Worm (Caenorhabditis elegans) whole organism, young adult: ENCODE measurements around the gene Y6E2A.4.
"Not testable (repeated sequence)": the region's sequence is repeated elsewhere in the genome, so short reads cannot be mapped to it uniquely, and the experiment has no call there.

Experiments used
- B0035.1 ChIP-seq: sonication (generic microtip); optimal IDR thresholded peaks from 2 replicates; lab custom pipeline; 2016; ENCODE audit warnings: missing genetic modification characterization, mild to moderate bottlenecking, missing compliant biosample characterization, missing genotype, missing genetic modification reagents
- F39B2.1 ChIP-seq: fragments of 200-800 bp; sonication (Bioruptor generic); IDR thresholded peaks from 2 replicates; pipeline ENCODE4 v1.3.6; 2022; ENCODE audit warnings: missing genetic modification reagents, missing genetic modification characterization, missing compliant biosample characterization
- ama-1 ChIP-seq, 3 experiments: fragments of 150-350 bp in 1 of 3; sonication (generic microtip) in 2 of 3; optimal IDR thresholded peaks; 2 replicates each; lab custom pipeline; 2014 to 2018; ENCODE audit warnings: missing biosample characterization in 2 of 3, missing genetic modification characterization in 2 of 3, missing genetic modification reagents in 2 of 3
- aptf-2 ChIP-seq: fragments of 200-800 bp; sonication (Bioruptor generic); conservative IDR thresholded peaks from 2 replicates; pipeline ENCODE4 v1.3.6; 2022; ENCODE audit warnings: missing genetic modification reagents, missing genetic modification characterization, missing compliant biosample characterization
- ceh-58 ChIP-seq: fragments of 200-800 bp; sonication (Bioruptor generic); IDR thresholded peaks from 2 replicates; pipeline ENCODE4 v1.3.6; 2022; ENCODE audit warnings: missing genetic modification characterization, missing compliant biosample characterization
- efl-1 ChIP-seq: fragments of 150-350 bp; optimal IDR thresholded peaks from 2 replicates; lab custom pipeline; 2014; ENCODE audit warnings: missing biosample characterization, missing genetic modification reagents, missing genetic modification characterization
- madf-8 ChIP-seq: fragments of 200-800 bp; sonication (Bioruptor generic); conservative IDR thresholded peaks from 2 replicates; pipeline ENCODE4 v1.3.6; 2022; ENCODE audit warnings: missing genetic modification reagents, missing genetic modification characterization, missing compliant biosample characterization
- mes-4 ChIP-seq: sonication (generic microtip); optimal IDR thresholded peaks from 2 replicates; lab custom pipeline; 2016; ENCODE audit warnings: missing genotype, missing genetic modification characterization, missing compliant biosample characterization
- pha-4 ChIP-seq: fragments of 150-350 bp; sonication (generic microtip); optimal IDR thresholded peaks from 2 replicates; lab custom pipeline; 2014; ENCODE audit warnings: missing biosample characterization, missing genetic modification reagents, missing genetic modification characterization
- rpc-1 ChIP-seq, 2 experiments: fragments of 150-350 bp in 1 of 2; sonication (generic microtip) in 1 of 2; optimal IDR thresholded peaks; 2 replicates each; lab custom pipeline; 2014 to 2018; ENCODE audit warnings: missing biosample characterization in 1 of 2, missing genetic modification characterization in 1 of 2, missing genetic modification reagents in 1 of 2, missing genotype in 1 of 2
- snpc-1.3 ChIP-seq: sonication (generic microtip); optimal IDR thresholded peaks from 2 replicates; lab custom pipeline; 2017; ENCODE audit warnings: missing genetic modification characterization, mild to moderate bottlenecking, missing compliant biosample characterization, antibody characterized with exemption, moderate library complexity, missing genotype, missing genetic modification reagents; ENCODE audit not compliant: insufficient read depth
- unc-62 ChIP-seq: fragments of 150-350 bp; optimal IDR thresholded peaks from 2 replicates; lab custom pipeline; 2014; ENCODE audit warnings: missing biosample characterization, missing genetic modification reagents, missing genetic modification characterization

- TF ChIP-seq unc-62; mes-4; F39B2.1 (GFP tag; lab: Robert Waterston, UW); madf-8; pha-4 (tag; lab: Kevin White, UChicago); rpc-1 (optimal IDR thresholded peaks at IDR 0.05; lab: Kevin White, UChicago); rpc-1 (tag; optimal IDR thresholded peaks at IDR 0.05; lab: Kevin White, UChicago); aptf-2 (GFP tag; lab: Robert Waterston, UW); ama-1 (optimal IDR thresholded peaks at IDR 0.05; lab: Kevin White, UChicago); ama-1 (GFP tag; optimal IDR thresholded peaks at IDR 0.05; lab: Kevin White, UChicago); efl-1 (GFP tag; lab: Kevin White, UChicago); snpc-1.3 (tag; lab: Kevin White, UChicago); ceh-58 (GFP tag; lab: Robert Waterston, UW); B0035.1 (tag; lab: Kevin White, UChicago): not testable (repeated sequence)
These were observed 27.8 kb upstream of the Y6E2A.4 start, which contains the start of gene str-19 for ce11 chrV:15744366-15744765.
